Worm (Caenorhabditis elegans) whole organism, late embryonic: ENCODE data around the gene C34E11.2.

Source experiments
- C08G9.2 ChIP-seq: sonication (generic microtip); optimal IDR thresholded peaks from 2 replicates; lab custom pipeline; 2016; ENCODE audit warnings: mild to moderate bottlenecking, missing genetic modification characterization, moderate library complexity, missing compliant biosample characterization
- T23F11.4 ChIP-seq: fragments of 200-800 bp; sonication (Bioruptor generic); optimal IDR thresholded peaks from 2 replicates; lab custom pipeline; 2018; ENCODE audit warnings: mild to moderate bottlenecking, missing genetic modification characterization, missing compliant biosample characterization
- ceh-30 ChIP-seq: fragments of 150-350 bp; optimal IDR thresholded peaks from 2 replicates; lab custom pipeline; 2014; ENCODE audit warnings: missing biosample characterization, missing genetic modification characterization
- ceh-48 ChIP-seq: sonication (generic microtip); optimal IDR thresholded peaks from 2 replicates; lab custom pipeline; 2016; ENCODE audit warnings: missing genetic modification characterization, inconsistent platforms, missing compliant biosample characterization
- che-1 ChIP-seq: sonication (generic microtip); optimal IDR thresholded peaks from 2 replicates; lab custom pipeline; 2016; ENCODE audit warnings: mild to moderate bottlenecking, missing genetic modification characterization, missing compliant biosample characterization
- dmd-4 ChIP-seq: sonication (generic microtip); optimal IDR thresholded peaks from 2 replicates; lab custom pipeline; 2016; ENCODE audit warnings: borderline replicate concordance, missing genetic modification characterization, missing compliant biosample characterization
- pqm-1 ChIP-seq: sonication (generic microtip); optimal IDR thresholded peaks from 2 replicates; lab custom pipeline; 2016; ENCODE audit warnings: missing genetic modification characterization, missing compliant biosample characterization
- sdc-2 ChIP-seq: sonication (generic microtip); optimal IDR thresholded peaks from 2 replicates; lab custom pipeline; 2016; ENCODE audit warnings: missing genotype, missing genetic modification characterization, missing compliant biosample characterization
- unc-55 ChIP-seq: sonication (generic microtip); optimal IDR thresholded peaks from 2 replicates; lab custom pipeline; 2017; ENCODE audit warnings: missing biosample characterization, missing genetic modification reagents, missing genetic modification characterization

DNA sequence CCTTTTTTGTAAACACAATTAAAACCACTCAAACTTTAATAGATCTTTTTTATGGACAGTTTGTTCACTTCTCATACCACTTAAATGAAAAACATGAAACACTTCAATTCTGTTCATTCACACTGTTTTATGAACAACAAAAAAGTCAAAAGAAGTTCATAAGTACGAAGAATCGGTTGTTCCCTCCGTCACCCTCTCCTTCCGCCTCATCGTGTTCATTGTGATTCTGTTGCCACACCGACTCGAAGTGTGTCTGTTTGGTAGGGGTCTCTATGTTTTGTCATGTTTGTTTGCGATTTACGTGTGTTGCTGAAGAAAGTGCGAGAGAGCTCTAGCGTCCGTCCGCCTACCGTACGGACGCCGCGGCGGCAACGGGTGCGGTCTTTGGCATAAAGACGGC, 55.7 kb downstream of the C34E11.2 start, which contains the start of gene lact-7:
- no peak for TF ChIP-seq sdc-2 (tag; lab: Kevin White, UChicago)
- no peak for TF ChIP-seq dmd-4 (tag; lab: Kevin White, UChicago)
- TF ChIP-seq T23F11.4 (GFP tag; lab: Kevin White, UChicago): no peak
- no peak for TF ChIP-seq pqm-1 (tag; lab: Kevin White, UChicago)
- no peak for TF ChIP-seq C08G9.2 (tag; lab: Kevin White, UChicago)
- TF ChIP-seq ceh-48: no peak
- no peak for TF ChIP-seq che-1
- TF ChIP-seq unc-55 (GFP tag; lab: Kevin White, UChicago): no peak
- TF ChIP-seq ceh-30 (tag; lab: Kevin White, UChicago): no peak
